Worm (Caenorhabditis elegans) whole organism, L2 larva: ENCODE data around the gene T06D4.2.

ENCODE experiments used
- ZK546.5 ChIP-seq: sonication (generic microtip); optimal IDR thresholded peaks from 2 replicates; lab custom pipeline; 2017; ENCODE audit warnings: missing biosample characterization, missing genetic modification characterization
- ceh-82 ChIP-seq: fragments of 150-350 bp; optimal IDR thresholded peaks from 2 replicates; lab custom pipeline; 2014; ENCODE audit warnings: missing biosample characterization, missing genetic modification characterization
- crh-2 ChIP-seq: sonication (generic microtip); optimal IDR thresholded peaks from 2 replicates; lab custom pipeline; 2017; ENCODE audit warnings: missing biosample characterization, missing genetic modification characterization
- lsy-2 ChIP-seq, 2 experiments: fragments of 150-350 bp in 1 of 2; sonication (generic microtip) in 1 of 2; optimal IDR thresholded peaks; 2 replicates each; lab custom pipeline; 2014 to 2017; ENCODE audit warnings: missing biosample characterization in 2 of 2, missing genetic modification characterization in 2 of 2
- mbf-1 ChIP-seq: sonication (generic microtip); optimal IDR thresholded peaks from 2 replicates; lab custom pipeline; 2017; ENCODE audit warnings: missing biosample characterization, missing genetic modification characterization
- nhr-237 ChIP-seq: fragments of 150-350 bp; optimal IDR thresholded peaks from 2 replicates; lab custom pipeline; 2014; ENCODE audit warnings: missing biosample characterization, missing genetic modification characterization
- snpc-4 ChIP-seq: fragments of 150-350 bp; optimal IDR thresholded peaks from 2 replicates; lab custom pipeline; 2014; ENCODE audit warnings: missing biosample characterization, missing genetic modification characterization

- TF ChIP-seq ceh-82 (tag; lab: Kevin White, UChicago) (no peak), crh-2 (tag; lab: Kevin White, UChicago) (peak; percentile 0), mbf-1 (no peak), lsy-2 (tag; optimal IDR thresholded peaks at IDR 0.05; lab: Kevin White, UChicago) (peak in 1 of 2 experiments; percentile 49), nhr-237 (no peak), ZK546.5 (tag; lab: Kevin White, UChicago) (no peak), snpc-4 (tag; lab: Kevin White, UChicago) (peak; percentile 12)
Measured at ce11 chrII:3428158-3428704, 42.5 kb upstream of the T06D4.2 start.
